Worm (Caenorhabditis elegans): ENCODE data around the gene K02F3.12.

K02F3.12 gene

DNA sequence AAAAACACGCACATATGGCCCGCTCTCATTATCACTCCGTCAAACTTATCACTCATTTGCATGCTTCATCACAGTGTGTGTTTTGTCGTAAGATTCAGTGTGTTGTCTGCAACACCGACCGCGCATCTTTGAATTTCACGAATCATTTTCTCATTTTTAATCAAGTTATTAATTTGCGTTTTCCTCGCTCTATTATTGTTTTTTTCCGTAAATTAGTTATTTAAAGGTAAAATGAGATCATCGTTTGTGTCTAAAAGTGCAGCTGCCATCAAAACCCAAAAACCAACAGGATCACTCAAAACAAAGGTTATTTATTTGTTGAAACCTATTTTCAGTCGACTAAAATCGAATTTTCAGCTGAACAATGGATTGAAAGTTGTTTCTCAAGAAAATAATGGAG is 23.3 kb downstream of the K02F3.12 start, which contains the start of the genes T24C4.5 and ucr-2.3:
Gene T24C4.5, minus strand, starts transcription at position 101 of the 400 bp plus-strand sequence.
Gene ucr-2.3, plus strand, starts transcription at position 227 of the 400 bp plus-strand sequence.
- TF ChIP-seq nhr-11 (tag; optimal IDR thresholded peaks at IDR 0.05) (no peak), pag-3 (tag; optimal IDR thresholded peaks at IDR 0.05; ENCODE audit: borderline replicate concordance, insufficient read depth) (no peak), nhr-85 (tag) (no peak), sox-4 (tag; optimal IDR thresholded peaks at IDR 0.05) (no peak), irx-1 (tag; optimal IDR thresholded peaks at IDR 0.05) (no peak), ces-1 (GFP tag; optimal IDR thresholded peaks at IDR 0.05) (no peak), grh-1 (GFP tag; IDR thresholded peaks at IDR 0.05) (no peak), F16B12.6 (tag; optimal IDR thresholded peaks at IDR 0.05) (no peak), nhr-77 (tag; optimal IDR thresholded peaks at IDR 0.05) (no peak), mdl-1 (tag; optimal IDR thresholded peaks at IDR 0.05) (no peak), pax-3 (tag; optimal IDR thresholded peaks at IDR 0.05) (no peak), efl-1 (optimal IDR thresholded peaks at IDR 0.05) (no peak), efl-1 (GFP tag; optimal IDR thresholded peaks at IDR 0.05 in 1 of 2) (no peak)

ce11 chrIII:880840-881239 is 24.5 kb downstream of the K02F3.12 start:
- no peak for TF ChIP-seq efl-1 (optimal IDR thresholded peaks at IDR 0.05)
- peak in 1 of 2 experiments; percentile 57 for TF ChIP-seq efl-1 (GFP tag; optimal IDR thresholded peaks at IDR 0.05 in 1 of 2)
- TF ChIP-seq ceh-63 (GFP tag; optimal IDR thresholded peaks at IDR 0.05): no peak

- TF ChIP-seq mdl-1 (tag; optimal IDR thresholded peaks at IDR 0.05) (no peak), pag-3 (tag; optimal IDR thresholded peaks at IDR 0.05; ENCODE audit: borderline replicate concordance, insufficient read depth) (no peak), efl-1 (optimal IDR thresholded peaks at IDR 0.05) (no peak), efl-1 (GFP tag; optimal IDR thresholded peaks at IDR 0.05 in 1 of 2) (peak in 1 of 2 experiments; percentile 23)
These were observed 25.1 kb downstream of the K02F3.12 start for ce11 chrIII:881460-881859.

DNA sequence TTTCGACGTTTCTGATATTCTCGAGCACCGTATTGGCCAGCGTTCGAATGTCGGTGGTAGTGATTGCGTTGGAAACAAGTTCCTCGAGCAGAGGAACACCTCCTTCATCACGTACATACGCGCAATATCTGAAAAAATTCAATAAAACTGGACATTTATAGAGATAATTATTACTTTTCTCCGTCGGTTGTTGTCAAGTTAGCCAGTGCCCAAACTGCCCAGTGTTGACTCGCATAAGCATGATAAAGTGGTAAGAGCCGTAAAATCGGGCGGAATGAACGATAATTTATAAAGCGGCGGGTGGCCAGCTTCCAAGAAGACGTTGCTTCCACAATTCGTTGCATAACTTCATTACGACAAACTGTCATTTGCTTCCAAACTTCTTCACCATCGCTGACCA is 27.2 kb downstream of the K02F3.12 start:
- TF ChIP-seq efl-1 (optimal IDR thresholded peaks at IDR 0.05) (no peak), efl-1 (GFP tag; optimal IDR thresholded peaks at IDR 0.05 in 1 of 2) (peak in 1 of 2 experiments; percentile 90), hpl-2 (GFP tag; optimal IDR thresholded peaks at IDR 0.05) (no peak)

- TF ChIP-seq elt-3 (tag; optimal IDR thresholded peaks at IDR 0.05): peak in 1 of 6 experiments; percentile 5
- no peak for TF ChIP-seq aha-1 (tag; optimal IDR thresholded peaks at IDR 0.05)
- TF ChIP-seq ztf-11 (tag; optimal IDR thresholded peaks at IDR 0.05): no peak
- no peak for TF ChIP-seq hlh-4 (tag; optimal IDR thresholded peaks at IDR 0.05)
- peak; percentile 8 for TF ChIP-seq nhr-85 (tag)
- peak; percentile 98 for TF ChIP-seq blmp-1 (tag; optimal IDR thresholded peaks at IDR 0.05)
These were observed 30.4 kb downstream of the K02F3.12 start, which contains the start of gene zer-1 for ce11 chrIII:886726-887125. Gene zer-1, minus strand, starts transcription at chrIII:886793.

DNA sequence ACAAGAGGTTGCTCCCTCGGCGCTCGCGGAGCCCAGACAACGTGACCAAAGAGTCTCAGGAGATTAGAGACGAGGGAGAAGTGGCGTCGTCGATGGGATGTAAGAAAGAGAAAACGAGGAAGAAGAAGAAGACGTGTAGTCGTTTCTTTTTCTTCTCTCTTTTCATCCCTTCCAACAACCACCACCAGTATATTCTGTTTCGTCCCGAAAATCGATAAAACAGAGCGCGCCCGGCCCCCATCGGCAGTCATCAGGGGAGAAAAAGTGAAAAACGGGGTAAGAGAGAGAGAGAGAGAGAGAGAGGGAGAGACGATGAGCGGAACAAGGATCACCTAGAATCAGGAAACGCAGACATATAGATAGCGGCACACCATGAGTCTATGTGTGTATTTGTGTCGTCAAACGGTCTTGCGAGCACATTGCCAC is 31.5 kb downstream of the K02F3.12 start:
- no peak for TF ChIP-seq grh-1 (GFP tag; IDR thresholded peaks at IDR 0.05)
- TF ChIP-seq aha-1 (tag; optimal IDR thresholded peaks at IDR 0.05): no peak
- peak; percentile 77 for TF ChIP-seq jun-1 (tag; optimal IDR thresholded peaks at IDR 0.05)
- TF ChIP-seq nhr-47 (tag; optimal IDR thresholded peaks at IDR 0.05): peak; percentile 84
- no peak for TF ChIP-seq pqm-1 (tag; optimal IDR thresholded peaks at IDR 0.05)
- peak; percentile 77 for TF ChIP-seq tbx-2 (tag; optimal IDR thresholded peaks at IDR 0.05)
- peak; percentile 96 for TF ChIP-seq lin-14 (GFP tag; optimal IDR thresholded peaks at IDR 0.05)
- TF ChIP-seq nhr-11 (tag; optimal IDR thresholded peaks at IDR 0.05): peak; percentile 4
- peak; percentile 49 for TF ChIP-seq sox-4 (tag; optimal IDR thresholded peaks at IDR 0.05)
- no peak for TF ChIP-seq pag-3 (tag; optimal IDR thresholded peaks at IDR 0.05; ENCODE audit: borderline replicate concordance, insufficient read depth)
- TF ChIP-seq elt-2 (tag; optimal IDR thresholded peaks at IDR 0.05): no peak
- TF ChIP-seq ceh-90 (tag; optimal IDR thresholded peaks at IDR 0.05): no peak
- TF ChIP-seq unc-30 (tag; optimal IDR thresholded peaks at IDR 0.05): no peak
- no peak for TF ChIP-seq sptf-1 (tag; optimal IDR thresholded peaks at IDR 0.05)
- peak; percentile 40 for TF ChIP-seq C16A3.4 (tag; optimal IDR thresholded peaks at IDR 0.05)
- TF ChIP-seq nhr-20 (tag; optimal IDR thresholded peaks at IDR 0.05): peak; percentile 73
- TF ChIP-seq sup-37 (GFP tag; optimal IDR thresholded peaks at IDR 0.05): no peak
- peak; percentile 75 for TF ChIP-seq rnt-1 (tag; optimal IDR thresholded peaks at IDR 0.05)
- no peak for TF ChIP-seq hlh-4 (tag; optimal IDR thresholded peaks at IDR 0.05)
- TF ChIP-seq nhr-237 (tag; optimal IDR thresholded peaks at IDR 0.05): no peak
- TF ChIP-seq fkh-8 (tag; optimal IDR thresholded peaks at IDR 0.05): peak; percentile 90
- TF ChIP-seq ceh-63 (GFP tag; optimal IDR thresholded peaks at IDR 0.05): peak; percentile 2
- no peak for TF ChIP-seq hlh-17 (GFP tag; optimal IDR thresholded peaks at IDR 0.05; ENCODE audit: borderline replicate concordance)
- no peak for TF ChIP-seq nhr-28 (tag; optimal IDR thresholded peaks at IDR 0.05)
- no peak for TF ChIP-seq ztf-4 (tag; optimal IDR thresholded peaks at IDR 0.05)
- peak; percentile 26 for TF ChIP-seq lin-15B (tag; optimal IDR thresholded peaks at IDR 0.05)
- TF ChIP-seq unc-62 (GFP tag; optimal IDR thresholded peaks at IDR 0.05): no peak
- TF ChIP-seq fkh-10 (GFP tag; optimal IDR thresholded peaks at IDR 0.05): peak; percentile 90
